Worm (Caenorhabditis elegans) whole organism, mixed stage, embryonic: ENCODE measurements around the gene Y69A2AR.22.

Experiments used
- bed-3 ChIP-seq: fragments of 200-800 bp; sonication (Bioruptor generic); optimal IDR thresholded peaks from 3 replicates; lab custom pipeline; 2018; ENCODE audit warnings: mild to moderate bottlenecking, missing genetic modification characterization, moderate library complexity, missing compliant biosample characterization
- blmp-1 ChIP-seq: fragments of 150-350 bp; optimal IDR thresholded peaks from 2 replicates; lab custom pipeline; 2014; ENCODE audit warnings: missing biosample characterization, missing genetic modification characterization
- ceh-39 ChIP-seq: fragments of 150-350 bp; optimal IDR thresholded peaks from 2 replicates; lab custom pipeline; 2014; ENCODE audit warnings: missing biosample characterization, missing genetic modification characterization
- ceh-43 ChIP-seq: fragments of 200-800 bp; sonication (Bioruptor generic); optimal IDR thresholded peaks from 2 replicates; lab custom pipeline; 2018; ENCODE audit warnings: mild to moderate bottlenecking, missing genetic modification characterization, moderate library complexity, missing compliant biosample characterization
- ceh-83 ChIP-seq: fragments of 200-800 bp; sonication (Bioruptor generic); optimal IDR thresholded peaks from 2 replicates; lab custom pipeline; 2018; ENCODE audit warnings: mild to moderate bottlenecking, missing genetic modification characterization, missing compliant biosample characterization
- ces-1 ChIP-seq: fragments of 150-350 bp; optimal IDR thresholded peaks from 2 replicates; lab custom pipeline; 2014; ENCODE audit warnings: missing biosample characterization, missing genetic modification reagents, missing genetic modification characterization
- cnd-1 ChIP-seq: fragments of 200-800 bp; sonication (Bioruptor generic); optimal IDR thresholded peaks from 2 replicates; lab custom pipeline; 2018; ENCODE audit warnings: mild to moderate bottlenecking, missing genetic modification characterization, missing compliant biosample characterization
- drap-1 ChIP-seq: fragments of 200-800 bp; sonication (Bioruptor generic); optimal IDR thresholded peaks from 3 replicates; lab custom pipeline; 2018; ENCODE audit warnings: mild to moderate bottlenecking, missing genetic modification characterization, missing compliant biosample characterization
- elt-3 ChIP-seq: fragments of 150-350 bp; optimal IDR thresholded peaks from 2 replicates; lab custom pipeline; 2014; ENCODE audit warnings: missing biosample characterization, missing genetic modification characterization
- flh-1 ChIP-seq: fragments of 200-800 bp; sonication (Bioruptor generic); optimal IDR thresholded peaks from 2 replicates; lab custom pipeline; 2018; ENCODE audit warnings: mild to moderate bottlenecking, missing genetic modification characterization, moderate library complexity, missing compliant biosample characterization
- ham-2 ChIP-seq: fragments of 200-800 bp; sonication (Bioruptor generic); optimal IDR thresholded peaks from 2 replicates; lab custom pipeline; 2018; ENCODE audit warnings: mild to moderate bottlenecking, missing genetic modification characterization, missing compliant biosample characterization
- hlh-1 ChIP-seq: fragments of 150-350 bp; optimal IDR thresholded peaks from 2 replicates; lab custom pipeline; 2014; ENCODE audit warnings: missing biosample characterization, missing genetic modification reagents, missing genetic modification characterization
- lin-32 ChIP-seq: fragments of 200-800 bp; sonication (Bioruptor generic); optimal IDR thresholded peaks from 2 replicates; lab custom pipeline; 2018; ENCODE audit warnings: mild to moderate bottlenecking, missing genetic modification characterization, missing compliant biosample characterization
- lsy-2 ChIP-seq: fragments of 150-350 bp; optimal IDR thresholded peaks from 2 replicates; lab custom pipeline; 2014; ENCODE audit warnings: missing biosample characterization, missing genetic modification characterization
- mab-5 ChIP-seq: fragments of 150-350 bp; optimal IDR thresholded peaks from 2 replicates; lab custom pipeline; 2014; ENCODE audit warnings: missing biosample characterization, missing genetic modification characterization
- mep-1 ChIP-seq: fragments of 150-350 bp; optimal IDR thresholded peaks from 2 replicates; lab custom pipeline; 2017; ENCODE audit warnings: missing biosample characterization, missing genetic modification reagents, missing genetic modification characterization, inconsistent platforms
- nhr-2 ChIP-seq: fragments of 150-350 bp; optimal IDR thresholded peaks from 2 replicates; lab custom pipeline; 2014; ENCODE audit warnings: missing biosample characterization, missing genetic modification characterization
- nhr-237 ChIP-seq: fragments of 150-350 bp; optimal IDR thresholded peaks from 2 replicates; lab custom pipeline; 2014; ENCODE audit warnings: missing biosample characterization, missing genetic modification characterization
- nhr-28 ChIP-seq: fragments of 150-350 bp; optimal IDR thresholded peaks from 2 replicates; lab custom pipeline; 2014; ENCODE audit warnings: missing biosample characterization, missing genetic modification characterization
- nhr-76 ChIP-seq: sonication (generic microtip); optimal IDR thresholded peaks from 2 replicates; lab custom pipeline; 2017; ENCODE audit warnings: missing biosample characterization, missing genetic modification characterization
- pha-4 ChIP-seq: fragments of 150-350 bp; optimal IDR thresholded peaks from 2 replicates; lab custom pipeline; 2018; ENCODE audit warnings: missing biosample characterization, missing genetic modification reagents, missing genetic modification characterization
- sem-2 ChIP-seq: fragments of 200-800 bp; sonication (Bioruptor generic); optimal IDR thresholded peaks from 2 replicates; lab custom pipeline; 2018; ENCODE audit warnings: mild to moderate bottlenecking, missing genetic modification characterization, missing compliant biosample characterization
- snpc-4 ChIP-seq: fragments of 150-350 bp; optimal IDR thresholded peaks from 2 replicates; lab custom pipeline; 2014; ENCODE audit warnings: missing biosample characterization, missing genetic modification characterization
- sptf-1 ChIP-seq: sonication (generic microtip); optimal IDR thresholded peaks from 2 replicates; lab custom pipeline; 2017; ENCODE audit warnings: mild to moderate bottlenecking, missing genetic modification characterization, moderate library complexity, missing compliant biosample characterization
- unc-120 ChIP-seq: sonication (generic microtip); optimal IDR thresholded peaks from 2 replicates; lab custom pipeline; 2017; ENCODE audit warnings: missing genetic modification characterization, missing compliant biosample characterization; ENCODE audit not compliant: poor library complexity, severe bottlenecking
- unc-39 ChIP-seq: fragments of 150-350 bp; optimal IDR thresholded peaks from 2 replicates; lab custom pipeline; 2014; ENCODE audit warnings: missing biosample characterization, missing genetic modification characterization
- unc-62 ChIP-seq: fragments of 150-350 bp; optimal IDR thresholded peaks from 2 replicates; lab custom pipeline; 2014; ENCODE audit warnings: missing biosample characterization, missing genetic modification reagents, missing genetic modification characterization
- zip-8 ChIP-seq: fragments of 150-350 bp; optimal IDR thresholded peaks from 2 replicates; lab custom pipeline; 2014; ENCODE audit warnings: missing biosample characterization, missing genetic modification characterization
- ztf-11 ChIP-seq: fragments of 150-350 bp; optimal IDR thresholded peaks from 2 replicates; lab custom pipeline; 2014; ENCODE audit warnings: missing biosample characterization, missing genetic modification characterization

Gene Y69A2AR.22

DNA sequence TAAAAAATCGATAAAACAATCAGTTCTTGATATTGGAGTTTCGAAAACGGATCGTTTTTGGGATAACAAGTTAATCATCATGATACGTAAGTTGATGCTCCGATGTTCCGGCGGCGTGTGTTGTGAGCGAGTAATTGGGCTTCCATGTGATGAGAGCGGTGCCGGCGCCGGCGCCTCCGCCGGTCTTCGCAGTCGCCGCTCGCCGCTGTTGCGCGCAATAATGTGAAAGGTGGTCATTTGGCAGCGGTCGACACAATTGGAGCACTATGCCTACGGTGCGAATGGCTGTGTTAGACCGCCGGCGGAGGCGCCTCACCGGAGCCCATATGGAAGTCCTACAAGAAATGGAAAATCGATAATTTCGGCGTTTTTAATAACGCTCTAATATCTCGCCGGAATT is 44.1 kb upstream of the Y69A2AR.22 start:
- no peak for TF ChIP-seq ztf-11 (tag; lab: Kevin White, UChicago)
- no peak for TF ChIP-seq mab-5 (tag; lab: Kevin White, UChicago)
- TF ChIP-seq flh-1 (GFP tag; lab: Kevin White, UChicago) = no peak
- TF ChIP-seq nhr-28 (tag; lab: Kevin White, UChicago) = no peak
- no peak for TF ChIP-seq ceh-43
- TF ChIP-seq bed-3 (GFP tag; lab: Kevin White, UChicago) = no peak
- no peak for TF ChIP-seq unc-62 (GFP tag; lab: Kevin White, UChicago)
- TF ChIP-seq blmp-1 = no peak
- no peak for TF ChIP-seq ces-1
- TF ChIP-seq ceh-39 = no peak
- TF ChIP-seq sem-2 = no peak
- TF ChIP-seq cnd-1 (tag; lab: Kevin White, UChicago) = no peak
- no peak for TF ChIP-seq pha-4
- TF ChIP-seq zip-8 (tag; lab: Kevin White, UChicago) = no peak
- TF ChIP-seq nhr-76 (tag; lab: Kevin White, UChicago) = no peak
- no peak for TF ChIP-seq hlh-1 (tag; lab: Kevin White, UChicago)

- TF ChIP-seq ceh-39 (no peak), pha-4 (no peak), ces-1 (no peak), hlh-1 (tag; lab: Kevin White, UChicago) (no peak), elt-3 (tag; lab: Kevin White, UChicago) (no peak), mep-1 (tag; lab: Kevin White, UChicago) (no peak), ceh-83 (no peak)
- TF ChIP-seq, all 35 proteins: peak for 0
Observed at ce11 chrIV:2551418-2551817, 43.7 kb upstream of the Y69A2AR.22 start, which contains the start of gene Y69A2AR.23. Gene Y69A2AR.23 (minus strand): TSS chrIV:2551684.

- TF ChIP-seq nhr-237 (tag; lab: Kevin White, UChicago) (no peak), ceh-43 (no peak), nhr-2 (tag; lab: Kevin White, UChicago) (no peak), blmp-1 (no peak)
Observed at ce11 chrIV:2549542-2549941, 41.8 kb upstream of the Y69A2AR.22 start.

- TF ChIP-seq ceh-39 (no peak), unc-39 (no peak), ceh-43 (no peak), lin-32 (GFP tag; lab: Kevin White, UChicago) (no peak), nhr-76 (tag; lab: Kevin White, UChicago) (no peak), hlh-1 (tag; lab: Kevin White, UChicago) (no peak), ces-1 (no peak), unc-120 (tag; lab: Kevin White, UChicago) (no peak), nhr-28 (tag; lab: Kevin White, UChicago) (no peak), zip-8 (tag; lab: Kevin White, UChicago) (no peak), nhr-2 (tag; lab: Kevin White, UChicago) (no peak), blmp-1 (no peak), ham-2 (GFP tag; lab: Kevin White, UChicago) (no peak), elt-3 (tag; lab: Kevin White, UChicago) (no peak), flh-1 (GFP tag; lab: Kevin White, UChicago) (no peak), drap-1 (GFP tag; lab: Kevin White, UChicago) (no peak), unc-62 (GFP tag; lab: Kevin White, UChicago) (no peak)
- TF ChIP-seq, all 35 proteins: peak for 0
Observed at ce11 chrIV:2548766-2549165, 41.0 kb upstream of the Y69A2AR.22 start.

- no peak for TF ChIP-seq nhr-237 (tag; lab: Kevin White, UChicago)
Observed at ce11 chrIV:2542001-2542400, 34.3 kb upstream of the Y69A2AR.22 start, which contains the start of gene sprr-3. Gene sprr-3 (plus strand): TSS chrIV:2542301.

ce11 chrIV:2537741-2538140 is 30.0 kb upstream of the Y69A2AR.22 start:
- peak; percentile 89 for TF ChIP-seq ces-1
- no peak for TF ChIP-seq nhr-237 (tag; lab: Kevin White, UChicago)
- TF ChIP-seq, all 35 proteins: peak for 1

DNA sequence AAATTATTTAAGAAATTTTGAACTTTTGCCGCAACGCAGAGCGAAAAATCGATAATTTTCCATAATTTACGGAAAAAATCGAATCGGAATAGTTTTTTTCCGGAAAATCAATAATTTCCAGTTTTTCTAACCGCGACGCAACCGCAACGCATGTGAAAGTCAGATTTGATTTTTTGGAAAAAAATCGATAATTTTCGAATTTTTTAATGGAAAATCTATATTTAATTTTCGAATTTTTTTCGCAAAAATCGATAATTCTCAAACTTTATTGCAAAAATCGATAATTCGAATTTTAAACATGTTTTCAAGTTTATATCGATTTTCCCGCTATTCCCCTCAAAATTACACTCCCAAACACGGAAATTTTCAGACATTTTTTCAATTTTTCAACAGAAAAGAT is 22.6 kb upstream of the Y69A2AR.22 start:
- no peak for TF ChIP-seq ceh-43
- TF ChIP-seq drap-1 (GFP tag; lab: Kevin White, UChicago) = no peak
- no peak for TF ChIP-seq lsy-2 (tag; lab: Kevin White, UChicago)
- no peak for TF ChIP-seq sptf-1 (tag; lab: Kevin White, UChicago)
- TF ChIP-seq mab-5 (tag; lab: Kevin White, UChicago) = no peak
- TF ChIP-seq ham-2 (GFP tag; lab: Kevin White, UChicago) = no peak
- no peak for TF ChIP-seq blmp-1
- no peak for TF ChIP-seq snpc-4 (tag; lab: Kevin White, UChicago)
- no peak for TF ChIP-seq pha-4
